Fruit fly (Drosophila melanogaster) whole organism, embryonic: Measurements from ENCODE around the gene CG8369.

Source experiments
- Adf1 ChIP-seq: fragments of 200-800 bp; sonication (Bioruptor generic); IDR thresholded peaks from 2 replicates; pipeline ENCODE4 v1.3.6; 2022; ENCODE audit warnings: missing biosample characterization, missing genetic modification characterization
- Atf3 ChIP-seq: fragments of 200-800 bp; sonication (Bioruptor generic); optimal IDR thresholded peaks from 3 replicates; lab custom pipeline; 2016; ENCODE audit warnings: missing biosample characterization, missing genetic modification characterization
- B-H1 ChIP-seq: fragments of 200-800 bp; sonication (Bioruptor generic); IDR thresholded peaks from 3 replicates; pipeline ENCODE4 v1.3.6; 2022; ENCODE audit warnings: missing biosample characterization, missing genetic modification characterization
- BtbVII ChIP-seq: fragments of 200-800 bp; sonication (Bioruptor generic); optimal IDR thresholded peaks from 3 replicates; lab custom pipeline; 2017; ENCODE audit warnings: missing biosample characterization, mild to moderate bottlenecking, missing genetic modification characterization
- CG11560 ChIP-seq: fragments of 200-800 bp; sonication (Bioruptor generic); IDR thresholded peaks from 3 replicates; pipeline ENCODE4 v1.3.6; 2022; ENCODE audit warnings: missing biosample characterization, missing genetic modification characterization
- CG18011 ChIP-seq: fragments of 200-800 bp; sonication (Bioruptor generic); optimal IDR thresholded peaks from 2 replicates; lab custom pipeline; 2017; ENCODE audit warnings: missing biosample characterization, missing genetic modification characterization, mild to moderate bottlenecking, moderate library complexity, missing genotype
- CG18599 ChIP-seq: fragments of 200-800 bp; sonication (Bioruptor generic); optimal IDR thresholded peaks from 3 replicates; lab custom pipeline; 2017; ENCODE audit warnings: missing biosample characterization, missing genetic modification characterization, mild to moderate bottlenecking, moderate library complexity, missing genetic modification reagents
- CG18764 ChIP-seq: fragments of 200-800 bp; sonication (Bioruptor generic); optimal IDR thresholded peaks from 3 replicates; lab custom pipeline; 2016; ENCODE audit warnings: missing biosample characterization, missing genetic modification characterization
- CG2116 ChIP-seq: fragments of 200-800 bp; sonication (Bioruptor generic); optimal IDR thresholded peaks from 3 replicates; lab custom pipeline; 2018; ENCODE audit warnings: missing biosample characterization, mild to moderate bottlenecking, missing genetic modification characterization
- CG2199 ChIP-seq: fragments of 200-800 bp; sonication (Bioruptor generic); IDR thresholded peaks from 3 replicates; pipeline ENCODE4 v1.3.6; 2022; ENCODE audit warnings: missing biosample characterization, missing genetic modification characterization
- CG2202 ChIP-seq: fragments of 200-800 bp; sonication (Bioruptor generic); optimal IDR thresholded peaks from 2 replicates; lab custom pipeline; 2018; ENCODE audit warnings: missing biosample characterization, mild to moderate bottlenecking, missing genetic modification characterization
- CG2875 ChIP-seq: fragments of 200-800 bp; sonication (Bioruptor generic); optimal IDR thresholded peaks from 2 replicates; lab custom pipeline; 2017; ENCODE audit warnings: missing biosample characterization, mild to moderate bottlenecking, missing genetic modification characterization, missing genetic modification reagents
- CG31388 ChIP-seq: fragments of 200-800 bp; sonication (Bioruptor generic); optimal IDR thresholded peaks from 2 replicates; lab custom pipeline; 2016; ENCODE audit warnings: missing biosample characterization, missing genetic modification characterization
- CG3838 ChIP-seq: fragments of 200-800 bp; sonication (Bioruptor generic); optimal IDR thresholded peaks from 3 replicates; lab custom pipeline; 2016; ENCODE audit warnings: missing biosample characterization, missing genetic modification characterization
- CG42726 ChIP-seq: fragments of 200-800 bp; sonication (Bioruptor generic); IDR thresholded peaks from 2 replicates; pipeline ENCODE4 v1.3.6; 2022; ENCODE audit warnings: missing biosample characterization, missing genetic modification characterization; ENCODE audit not compliant: partially characterized antibody
- CG43689 ChIP-seq: fragments of 200-800 bp; sonication (Bioruptor generic); IDR thresholded peaks from 2 replicates; pipeline ENCODE4 v1.3.6; 2022; ENCODE audit warnings: missing biosample characterization, missing genetic modification characterization
- CG5953 ChIP-seq: fragments of 200-800 bp; sonication (Bioruptor generic); IDR thresholded peaks from 2 replicates; pipeline ENCODE4 v1.3.6; 2022; ENCODE audit warnings: missing biosample characterization, missing genetic modification characterization
- CG6175 ChIP-seq: fragments of 200-800 bp; sonication (Bioruptor generic); IDR thresholded peaks from 3 replicates; pipeline ENCODE4 v1.3.6; 2022; ENCODE audit warnings: missing biosample characterization, missing genetic modification characterization
- CG6765 ChIP-seq: fragments of 200-800 bp; sonication (Bioruptor generic); optimal IDR thresholded peaks from 3 replicates; lab custom pipeline; 2017; ENCODE audit warnings: missing biosample characterization, mild to moderate bottlenecking, missing genetic modification characterization
- CG6813 ChIP-seq: fragments of 200-800 bp; sonication (Bioruptor generic); optimal IDR thresholded peaks from 2 replicates; lab custom pipeline; 2017; ENCODE audit warnings: missing biosample characterization, missing genetic modification characterization, mild to moderate bottlenecking, moderate library complexity, missing genetic modification reagents
- CG8281 ChIP-seq: fragments of 200-800 bp; sonication (Bioruptor generic); optimal IDR thresholded peaks from 2 replicates; lab custom pipeline; 2018; ENCODE audit warnings: missing biosample characterization, mild to moderate bottlenecking, missing genetic modification characterization, moderate library complexity
- CG8765 ChIP-seq: fragments of 200-800 bp; sonication (Bioruptor generic); IDR thresholded peaks from 2 replicates; pipeline ENCODE4 v1.3.6; 2022; ENCODE audit warnings: missing biosample characterization, missing genetic modification characterization
- CkIIα-i1 ChIP-seq: fragments of 200-800 bp; sonication (Bioruptor generic); IDR thresholded peaks from 2 replicates; pipeline ENCODE4 v1.3.6; 2022; ENCODE audit warnings: missing biosample characterization, missing genetic modification characterization
- Dref ChIP-seq: fragments of 200-800 bp; sonication (Bioruptor generic); IDR thresholded peaks from 2 replicates; pipeline ENCODE4 v1.3.6; 2022; ENCODE audit warnings: missing biosample characterization, missing genetic modification characterization
- Ets97D ChIP-seq: fragments of 200-800 bp; sonication (Bioruptor generic); optimal IDR thresholded peaks from 3 replicates; lab custom pipeline; 2016; ENCODE audit warnings: missing biosample characterization, missing genetic modification characterization
- NC2β ChIP-seq: fragments of 200-800 bp; sonication (Bioruptor generic); optimal IDR thresholded peaks from 2 replicates; lab custom pipeline; 2016; ENCODE audit warnings: missing biosample characterization, missing genetic modification characterization
- Neu2 ChIP-seq: fragments of 200-800 bp; sonication (Bioruptor generic); optimal IDR thresholded peaks from 3 replicates; lab custom pipeline; 2016; ENCODE audit warnings: missing biosample characterization, missing genetic modification characterization, borderline replicate concordance
- Sox102F ChIP-seq: fragments of 200-800 bp; sonication (Bioruptor generic); optimal IDR thresholded peaks from 2 replicates; lab custom pipeline; 2018; ENCODE audit warnings: missing biosample characterization, mild to moderate bottlenecking, missing genetic modification characterization, moderate library complexity
- Tbp ChIP-seq: fragments of >200 bp; optimal IDR thresholded peaks from 2 replicates; lab custom pipeline; 2018; ENCODE audit warnings: missing biosample characterization, missing genetic modification characterization
- al ChIP-seq: fragments of 200-800 bp; sonication (Bioruptor generic); IDR thresholded peaks from 2 replicates; pipeline ENCODE4 v1.3.6; 2022; ENCODE audit warnings: missing biosample characterization, missing genetic modification characterization
- ara ChIP-seq: fragments of 200-800 bp; sonication (Bioruptor generic); IDR thresholded peaks from 2 replicates; pipeline ENCODE4 v1.3.6; 2022; ENCODE audit warnings: missing biosample characterization, missing genetic modification characterization
- ash1 ChIP-seq: fragments of 200-800 bp; sonication (Bioruptor generic); optimal IDR thresholded peaks from 2 replicates; lab custom pipeline; 2018; ENCODE audit warnings: missing biosample characterization, mild to moderate bottlenecking, missing genetic modification characterization
- dysf ChIP-seq: fragments of 200-800 bp; sonication (Bioruptor generic); IDR thresholded peaks from 3 replicates; pipeline ENCODE4 v1.3.6; 2022; ENCODE audit warnings: missing biosample characterization, missing genetic modification characterization
- eve ChIP-seq, 2 experiments: fragments of >200 bp; optimal IDR thresholded peaks; 2 replicates each; lab custom pipeline; 2017; ENCODE audit warnings: missing biosample characterization in 2 of 2, missing genetic modification characterization in 2 of 2
- gcm ChIP-seq: fragments of 200-800 bp; sonication (Bioruptor generic); optimal IDR thresholded peaks from 2 replicates; lab custom pipeline; 2019; ENCODE audit warnings: missing biosample characterization, mild to moderate bottlenecking, missing genetic modification characterization, moderate library complexity
- grau ChIP-seq: fragments of 200-800 bp; optimal IDR thresholded peaks from 3 replicates; lab custom pipeline; 2019; ENCODE audit warnings: missing biosample characterization, mild to moderate bottlenecking, missing genetic modification characterization, moderate library complexity
- grn ChIP-seq: fragments of 200-800 bp; sonication (Bioruptor generic); optimal IDR thresholded peaks from 3 replicates; lab custom pipeline; 2017; ENCODE audit warnings: missing biosample characterization, missing genetic modification characterization
- inv ChIP-seq: fragments of 200-800 bp; sonication (Bioruptor generic); IDR thresholded peaks from 2 replicates; pipeline ENCODE4 v1.3.6; 2022; ENCODE audit warnings: missing biosample characterization, missing genetic modification characterization; ENCODE audit not compliant: partially characterized antibody
- ken ChIP-seq: fragments of 200-800 bp; sonication (Bioruptor generic); IDR thresholded peaks from 3 replicates; pipeline ENCODE4 v1.3.6; 2022; ENCODE audit warnings: missing biosample characterization, missing genetic modification characterization
- kni ChIP-seq: fragments of 200-800 bp; sonication (Bioruptor generic); optimal IDR thresholded peaks from 3 replicates; lab custom pipeline; 2017; ENCODE audit warnings: mild to moderate bottlenecking, missing biosample characterization, missing genetic modification reagents, missing genetic modification characterization
- mam ChIP-seq: fragments of 200-800 bp; sonication (Bioruptor generic); optimal IDR thresholded peaks from 3 replicates; lab custom pipeline; 2016; ENCODE audit warnings: missing biosample characterization, missing genetic modification characterization
- odd ChIP-seq: fragments of 200-800 bp; sonication (Bioruptor generic); optimal IDR thresholded peaks from 2 replicates; lab custom pipeline; 2017; ENCODE audit warnings: missing biosample characterization, mild to moderate bottlenecking, missing genetic modification characterization
- row ChIP-seq: fragments of 200-800 bp; sonication (Bioruptor generic); IDR thresholded peaks from 3 replicates; pipeline ENCODE4 v1.3.6; 2022; ENCODE audit warnings: missing biosample characterization, missing genetic modification characterization
- sisA ChIP-seq: fragments of 200-800 bp; sonication (Bioruptor generic); IDR thresholded peaks from 2 replicates; pipeline ENCODE4 v1.3.6; 2022; ENCODE audit warnings: missing biosample characterization, missing genetic modification characterization
- sqz ChIP-seq: fragments of 200-800 bp; sonication (Bioruptor generic); optimal IDR thresholded peaks from 3 replicates; lab custom pipeline; 2018; ENCODE audit warnings: missing biosample characterization, mild to moderate bottlenecking, missing genetic modification characterization
- sr ChIP-seq: fragments of 200-800 bp; sonication (Bioruptor generic); IDR thresholded peaks from 3 replicates; pipeline ENCODE4 v1.3.6; 2022; ENCODE audit warnings: missing biosample characterization, missing genetic modification characterization
- stc ChIP-seq: fragments of 200-800 bp; sonication (Bioruptor generic); IDR thresholded peaks from 2 replicates; pipeline ENCODE4 v1.3.6; 2022; ENCODE audit warnings: missing biosample characterization, missing genetic modification characterization
- unc-4 ChIP-seq: fragments of 200-800 bp; sonication (Bioruptor generic); IDR thresholded peaks from 2 replicates; pipeline ENCODE4 v1.3.6; 2022; ENCODE audit warnings: missing biosample characterization, missing genetic modification characterization; ENCODE audit not compliant: partially characterized antibody
- zfh2 ChIP-seq: fragments of 200-800 bp; sonication (Bioruptor generic); optimal IDR thresholded peaks from 2 replicates; lab custom pipeline; 2016; ENCODE audit warnings: missing biosample characterization, missing genetic modification characterization

Gene CG8369

DNA sequence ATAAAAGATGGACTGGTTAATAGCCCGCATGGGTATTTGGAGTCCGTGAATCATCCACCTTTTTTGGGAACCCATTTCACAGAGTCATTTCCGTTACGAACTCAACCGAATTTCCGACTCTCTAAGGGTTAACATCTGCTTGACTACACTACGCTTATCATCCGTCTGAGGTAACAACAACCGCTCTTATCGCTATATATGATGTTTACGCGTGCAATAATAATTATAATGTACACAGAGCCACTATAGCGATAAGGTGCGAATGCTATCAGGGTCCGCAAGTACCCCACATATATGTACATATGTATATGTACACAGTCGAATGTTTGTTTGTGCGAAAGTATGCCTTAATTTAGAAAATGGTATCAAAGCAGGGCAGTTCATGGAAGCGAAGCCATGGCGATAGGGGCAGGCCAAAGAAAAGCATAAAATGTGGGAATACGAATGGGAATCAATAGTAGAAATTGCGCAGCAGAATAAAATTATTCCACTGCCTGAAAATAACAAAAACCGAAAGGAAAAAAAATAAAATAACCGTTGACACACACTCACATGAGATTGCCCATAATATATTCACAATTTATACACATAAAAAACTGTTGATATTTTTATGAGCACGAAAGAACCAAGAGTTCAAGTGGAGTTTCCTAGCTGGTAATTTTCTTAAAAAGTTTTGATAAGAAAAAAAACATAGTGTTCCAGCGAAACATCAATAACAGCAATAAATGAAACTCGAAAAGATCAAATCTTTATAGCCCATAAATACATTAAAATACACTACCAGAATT lies 11.2 kb upstream of the CG8369 start (continued):
- peak; percentile 76 for TF ChIP-seq CG5953 (GFP tag; lab: Robert Waterston, UW)
- TF ChIP-seq sisA: no peak
- no peak for TF ChIP-seq Neu2 (GFP tag; lab: Kevin White, UChicago)
- peak; percentile 94 for TF ChIP-seq odd (GFP tag; lab: Kevin White, UChicago)
- peak; percentile 79 for TF ChIP-seq sr (GFP tag; lab: Robert Waterston, UW)
- peak; percentile 86 for TF ChIP-seq NC2β (GFP tag; lab: Kevin White, UChicago)
- TF ChIP-seq kni (GFP tag; lab: Kevin White, UChicago): peak; percentile 99
- no peak for TF ChIP-seq CG8765 (GFP tag; lab: Robert Waterston, UW)
- TF ChIP-seq stc (GFP tag; lab: Robert Waterston, UW): peak; percentile 64
- TF ChIP-seq CG3838 (GFP tag; lab: Kevin White, UChicago): peak; percentile 81
- no peak for TF ChIP-seq Tbp (GFP tag; lab: Kevin White, UChicago)
- TF ChIP-seq row (GFP tag; lab: Robert Waterston, UW): no peak; the same call in 2 of the 3 replicates
- peak; percentile 65 for TF ChIP-seq al (GFP tag; lab: Robert Waterston, UW)
- TF ChIP-seq zfh2 (GFP tag; lab: Kevin White, UChicago): peak; percentile 19
- TF ChIP-seq eve (GFP tag; optimal IDR thresholded peaks at IDR 0.05; lab: Kevin White, UChicago): no peak
- TF ChIP-seq CG11560 (tag; lab: Robert Waterston, UW): no peak
- 0 out of 3 replicates have a peak, but pooled peaks have one; percentile 7 for TF ChIP-seq CG6175 (GFP tag; lab: Robert Waterston, UW)
- peak; percentile 55; the same call in 1 of the 3 replicates for TF ChIP-seq ken (GFP tag; lab: Robert Waterston, UW)
- no peak for TF ChIP-seq inv (GFP tag; lab: Robert Waterston, UW)
- no peak for TF ChIP-seq CG42726 (GFP tag; lab: Robert Waterston, UW)
- TF ChIP-seq CG18764: peak; percentile 89
- peak; percentile 71 for TF ChIP-seq CG8281 (tag; lab: Kevin White, UChicago)
- TF ChIP-seq CG6765 (GFP tag; lab: Kevin White, UChicago): peak; percentile 84
- TF ChIP-seq CG6813 (GFP tag; lab: Kevin White, UChicago): peak; percentile 94
- peak; percentile 85 for TF ChIP-seq sqz (GFP tag; lab: Kevin White, UChicago)
- TF ChIP-seq gcm (GFP tag; lab: Kevin White, UChicago): peak; percentile 94
- peak; percentile 60 for TF ChIP-seq Atf3 (GFP tag; lab: Kevin White, UChicago)
- TF ChIP-seq grau (tag; lab: Kevin White, UChicago): peak; percentile 57
- no peak for TF ChIP-seq CG43689
- peak; percentile 99 for TF ChIP-seq ash1 (GFP tag; lab: Kevin White, UChicago)
- TF ChIP-seq dysf (GFP tag; lab: Robert Waterston, UW): peak; percentile 36; the same call in 2 of the 3 replicates
- peak; percentile 87 for TF ChIP-seq ara (GFP tag; lab: Robert Waterston, UW)
- peak; percentile 59; the same call in 1 of the 2 replicates for TF ChIP-seq Adf1 (GFP tag; lab: Robert Waterston, UW)
- TF ChIP-seq CkIIα-i1: no peak
- TF ChIP-seq Dref (GFP tag; lab: Robert Waterston, UW): no peak; the same call in 1 of the 2 replicates
- peak; percentile 59 for TF ChIP-seq CG18011
- peak; percentile 91 for TF ChIP-seq CG18599 (GFP tag; lab: Kevin White, UChicago)
- peak; percentile 84 for TF ChIP-seq CG2199 (GFP tag; lab: Robert Waterston, UW)
- peak; percentile 52 for TF ChIP-seq CG2116
- no peak for TF ChIP-seq CG31388
- TF ChIP-seq mam (GFP tag; lab: Kevin White, UChicago): peak; percentile 69
- peak; percentile 98 for TF ChIP-seq grn (GFP tag; lab: Kevin White, UChicago)
- peak; percentile 90 for TF ChIP-seq CG2202
- TF ChIP-seq Sox102F (GFP tag; lab: Kevin White, UChicago): peak; percentile 66
- peak; percentile 22 for TF ChIP-seq Ets97D (GFP tag; lab: Kevin White, UChicago)
- no peak for TF ChIP-seq unc-4 (GFP tag; lab: Robert Waterston, UW)
- TF ChIP-seq B-H1 (GFP tag; lab: Robert Waterston, UW): peak; percentile 47
- peak; percentile 90 for TF ChIP-seq BtbVII (GFP tag; lab: Kevin White, UChicago)
- TF ChIP-seq CG2875 (GFP tag; lab: Kevin White, UChicago): peak; percentile 93
